In the genomic region with DNA sequence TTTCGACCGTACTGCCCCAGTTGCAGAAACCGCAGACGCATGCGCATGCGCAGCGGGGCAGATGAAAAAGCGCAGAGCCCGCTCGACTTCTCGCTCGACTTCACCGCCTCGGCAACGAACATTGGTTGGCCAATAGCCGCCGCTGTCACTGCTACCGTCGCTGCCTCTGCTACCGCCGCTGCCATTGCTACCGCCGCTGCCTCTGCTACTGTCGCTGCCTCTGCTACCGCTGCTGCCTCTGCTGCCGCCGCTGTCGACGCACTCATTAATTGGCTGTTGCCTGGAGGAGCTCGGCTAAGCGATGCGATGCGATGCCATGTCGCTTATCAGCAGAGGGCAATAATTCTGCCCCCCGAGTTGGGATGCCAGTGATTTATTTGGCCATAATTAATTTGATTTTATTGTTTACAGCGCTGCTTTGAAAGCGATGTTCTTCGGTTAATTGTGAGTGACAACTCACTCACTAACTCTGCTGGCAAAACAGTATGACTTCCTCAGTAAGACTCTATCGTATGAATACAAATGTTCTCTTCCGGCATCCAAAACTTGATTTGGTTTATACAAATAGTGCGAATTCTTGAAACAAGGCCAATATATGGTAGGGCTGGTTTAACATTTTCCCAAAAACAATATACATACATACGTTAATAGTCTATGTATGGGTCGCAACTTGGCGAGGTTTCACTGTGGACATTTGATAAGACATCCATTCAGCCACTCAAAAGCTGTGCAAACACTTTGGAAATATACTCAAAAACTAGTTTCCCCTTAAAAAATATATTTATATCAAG, we compare ENCODE assay signal across 1 fruit fly cellular context.
A peak's percentile ranks its signal among the peaks of the same experiment; 100 is the strongest.
TF ChIP-seq lines count a peak whose summit lies in the region.

No protein-coding gene starts in this region.

TF ChIP-seq in whole organism, embryonic, 481 proteins besides CTCF, POLR2A, EP300 and RAD21 (continued from another document and continues in another):
- TF ChIP-seq gem (tag; optimal IDR thresholded peaks at IDR 0.05; lab: Kevin White, UChicago) = peak; percentile 65
- no peak for TF ChIP-seq CG18764 (GFP tag; optimal IDR thresholded peaks at IDR 0.05; lab: Kevin White, UChicago)
- TF ChIP-seq eyg (GFP tag; optimal IDR thresholded peaks at IDR 0.05; lab: Kevin White, UChicago) = no peak
- TF ChIP-seq CG17912 (GFP tag; optimal IDR thresholded peaks at IDR 0.05; lab: Kevin White, UChicago) = no peak
- no peak for TF ChIP-seq ro (GFP tag; IDR thresholded peaks at IDR 0.05; lab: Robert Waterston, UW)
- TF ChIP-seq hth (optimal IDR thresholded peaks at IDR 0.05; lab: Kevin White, UChicago) = no peak
- TF ChIP-seq Blimp-1 (GFP tag; optimal IDR thresholded peaks at IDR 0.05; lab: Kevin White, UChicago) = no peak
- no peak for TF ChIP-seq CG13624 (GFP tag; optimal IDR thresholded peaks at IDR 0.05; lab: Kevin White, UChicago)
- no peak for TF ChIP-seq prd (optimal IDR thresholded peaks at IDR 0.05; lab: Kevin White, UChicago)
- TF ChIP-seq prd (GFP tag; IDR thresholded peaks at IDR 0.05; lab: Robert Waterston, UW) = 0 out of 3 replicates have a peak, but pooled peaks have one; percentile 16
- no peak for TF ChIP-seq oc (tag; optimal IDR thresholded peaks at IDR 0.05; lab: Kevin White, UChicago)
- no peak for TF ChIP-seq CG10979 (tag; optimal IDR thresholded peaks at IDR 0.05; lab: Kevin White, UChicago)
- peak; percentile 17 for TF ChIP-seq Ssrp (tag; optimal IDR thresholded peaks at IDR 0.05; lab: Kevin White, UChicago)
- TF ChIP-seq zfh1 (GFP tag; IDR thresholded peaks at IDR 0.05; lab: Robert Waterston, UW) = no peak
- TF ChIP-seq ttk (GFP tag; IDR thresholded peaks at IDR 0.05; lab: Robert Waterston, UW) = no peak
- no peak for TF ChIP-seq Hr39 (optimal IDR thresholded peaks at IDR 0.05; lab: Kevin White, UChicago)
- TF ChIP-seq CG7556 (GFP tag; optimal IDR thresholded peaks at IDR 0.05; lab: Kevin White, UChicago) = peak; percentile 20
- TF ChIP-seq CG8290 (GFP tag; optimal IDR thresholded peaks at IDR 0.05; lab: Kevin White, UChicago) = no peak
- TF ChIP-seq CG8290 (tag; optimal IDR thresholded peaks at IDR 0.05; lab: Kevin White, UChicago) = peak in 1 of 2 experiments; percentile 64
- TF ChIP-seq unc-4 (GFP tag; IDR thresholded peaks at IDR 0.05; lab: Robert Waterston, UW; ENCODE audit: partially characterized antibody) = no peak
- TF ChIP-seq wek (GFP tag; optimal IDR thresholded peaks at IDR 0.05; lab: Kevin White, UChicago) = no peak
- no peak for TF ChIP-seq CG10366 (GFP tag; IDR thresholded peaks at IDR 0.05; lab: Robert Waterston, UW)
- peak; percentile 87 for TF ChIP-seq Med (GFP tag; lab: Kevin White, UChicago)
- TF ChIP-seq zen2 (GFP tag; IDR thresholded peaks at IDR 0.05; lab: Robert Waterston, UW; ENCODE audit: partially characterized antibody) = no peak
- TF ChIP-seq Max (GFP tag; optimal IDR thresholded peaks at IDR 0.05; lab: Kevin White, UChicago) = no peak
- no peak for TF ChIP-seq Bteb2 (GFP tag; optimal IDR thresholded peaks at IDR 0.05; lab: Kevin White, UChicago)
- no peak for TF ChIP-seq kah (GFP tag; optimal IDR thresholded peaks at IDR 0.05; lab: Kevin White, UChicago)
- TF ChIP-seq chm (GFP tag; IDR thresholded peaks at IDR 0.05; lab: Robert Waterston, UW) = no peak
- no peak for TF ChIP-seq Optix (GFP tag; IDR thresholded peaks at IDR 0.05; lab: Robert Waterston, UW)
- no peak for TF ChIP-seq HmgD (GFP tag; optimal IDR thresholded peaks at IDR 0.05; lab: Kevin White, UChicago)
- no peak for TF ChIP-seq CG4617 (GFP tag; optimal IDR thresholded peaks at IDR 0.05; lab: Kevin White, UChicago; ENCODE audit: borderline replicate concordance)
- peak in 1 of 2 experiments; percentile 48 for TF ChIP-seq dpn (GFP tag; optimal IDR thresholded peaks at IDR 0.05; lab: Kevin White, UChicago)
- peak; percentile 24; the same call in 1 of the 2 replicates for TF ChIP-seq Xrp1 (GFP tag; IDR thresholded peaks at IDR 0.05; lab: Robert Waterston, UW)
- TF ChIP-seq CG17186 (GFP tag; optimal IDR thresholded peaks at IDR 0.05; lab: Kevin White, UChicago) = no peak
- no peak for TF ChIP-seq CG4328 (GFP tag; optimal IDR thresholded peaks at IDR 0.05; lab: Kevin White, UChicago)
- TF ChIP-seq CG3163 (GFP tag; optimal IDR thresholded peaks at IDR 0.05; lab: Kevin White, UChicago) = no peak
- no peak for TF ChIP-seq CG15514 (GFP tag; optimal IDR thresholded peaks at IDR 0.05; lab: Kevin White, UChicago)
- TF ChIP-seq CG10274 (GFP tag; optimal IDR thresholded peaks at IDR 0.05; lab: Kevin White, UChicago) = no peak
- no peak for TF ChIP-seq HLH54F (GFP tag; optimal IDR thresholded peaks at IDR 0.05; lab: Kevin White, UChicago)
- peak; percentile 56 for TF ChIP-seq CG1603 (tag; optimal IDR thresholded peaks at IDR 0.05; lab: Kevin White, UChicago)
- TF ChIP-seq CG31224 (GFP tag; IDR thresholded peaks at IDR 0.05; lab: Robert Waterston, UW) = no peak
- no peak for TF ChIP-seq en (GFP tag; optimal IDR thresholded peaks at IDR 0.05; lab: Kevin White, UChicago)
- no peak for TF ChIP-seq gcm2 (GFP tag; optimal IDR thresholded peaks at IDR 0.05; lab: Kevin White, UChicago)
- TF ChIP-seq CG34422 (GFP tag; IDR thresholded peaks at IDR 0.05; lab: Robert Waterston, UW) = no peak
- 0 out of 2 replicates have a peak, but pooled peaks have one; percentile 6 for TF ChIP-seq sob (GFP tag; IDR thresholded peaks at IDR 0.05; lab: Robert Waterston, UW)
- TF ChIP-seq Pdp1 (GFP tag; optimal IDR thresholded peaks at IDR 0.05; lab: Kevin White, UChicago) = no peak
- TF ChIP-seq trem (tag; optimal IDR thresholded peaks at IDR 0.05; lab: Kevin White, UChicago) = no peak
- no peak for TF ChIP-seq Asciz (GFP tag; optimal IDR thresholded peaks at IDR 0.05; lab: Kevin White, UChicago)
- TF ChIP-seq onecut (GFP tag; IDR thresholded peaks at IDR 0.05; lab: Robert Waterston, UW) = no peak
- no peak for TF ChIP-seq Lpt (GFP tag; optimal IDR thresholded peaks at IDR 0.05; lab: Kevin White, UChicago)
- TF ChIP-seq bbx (GFP tag; IDR thresholded peaks at IDR 0.05; lab: Robert Waterston, UW; ENCODE audit: partially characterized antibody) = 0 out of 2 replicates have a peak, but pooled peaks have one; percentile 40
- TF ChIP-seq CG1792 (GFP tag; optimal IDR thresholded peaks at IDR 0.05; lab: Kevin White, UChicago) = no peak
- TF ChIP-seq D19B (GFP tag; optimal IDR thresholded peaks at IDR 0.05; lab: Kevin White, UChicago) = no peak
- no peak for TF ChIP-seq trh (GFP tag; optimal IDR thresholded peaks at IDR 0.05; lab: Kevin White, UChicago)
- TF ChIP-seq CG30020 (tag; optimal IDR thresholded peaks at IDR 0.05; lab: Kevin White, UChicago) = no peak
- TF ChIP-seq CG12236 (GFP tag; optimal IDR thresholded peaks at IDR 0.05; lab: Kevin White, UChicago) = no peak
- peak; percentile 33 for TF ChIP-seq Oli (tag; optimal IDR thresholded peaks at IDR 0.05; lab: Kevin White, UChicago)
- no peak for TF ChIP-seq so (GFP tag; IDR thresholded peaks at IDR 0.05; lab: Robert Waterston, UW)
- TF ChIP-seq vfl (GFP tag; optimal IDR thresholded peaks at IDR 0.05; lab: Kevin White, UChicago) = no peak
- no peak for TF ChIP-seq CG43689 (GFP tag; IDR thresholded peaks at IDR 0.05; lab: Robert Waterston, UW)
- no peak for TF ChIP-seq CG33557 (GFP tag; optimal IDR thresholded peaks at IDR 0.05; lab: Kevin White, UChicago)
- TF ChIP-seq ato (GFP tag; IDR thresholded peaks at IDR 0.05; lab: Robert Waterston, UW; ENCODE audit: partially characterized antibody) = no peak
- TF ChIP-seq NK7.1 (GFP tag; optimal IDR thresholded peaks at IDR 0.05; lab: Kevin White, UChicago) = no peak
- no peak for TF ChIP-seq sima (GFP tag; optimal IDR thresholded peaks at IDR 0.05; lab: Kevin White, UChicago)
- no peak for TF ChIP-seq CG6813 (GFP tag; optimal IDR thresholded peaks at IDR 0.05; lab: Kevin White, UChicago)
- no peak for TF ChIP-seq Myb (GFP tag; optimal IDR thresholded peaks at IDR 0.05; lab: Kevin White, UChicago)
- TF ChIP-seq phol (tag; optimal IDR thresholded peaks at IDR 0.05; lab: Kevin White, UChicago) = peak; percentile 1
- no peak for TF ChIP-seq NFAT (GFP tag; IDR thresholded peaks at IDR 0.05; lab: Robert Waterston, UW)
- TF ChIP-seq CG11696 (GFP tag; IDR thresholded peaks at IDR 0.05; lab: Robert Waterston, UW) = no peak
- no peak for TF ChIP-seq vvl (GFP tag; IDR thresholded peaks at IDR 0.05; lab: Robert Waterston, UW)
- TF ChIP-seq Adf1 (GFP tag; IDR thresholded peaks at IDR 0.05; lab: Robert Waterston, UW) = peak; percentile 97
- TF ChIP-seq insv (GFP tag; optimal IDR thresholded peaks at IDR 0.05; lab: Kevin White, UChicago) = no peak
- TF ChIP-seq Dad (GFP tag; optimal IDR thresholded peaks at IDR 0.05; lab: Kevin White, UChicago) = no peak
- TF ChIP-seq CG2712 (tag; optimal IDR thresholded peaks at IDR 0.05; lab: Kevin White, UChicago) = peak; percentile 3
- TF ChIP-seq CG4282 (GFP tag; optimal IDR thresholded peaks at IDR 0.05; lab: Kevin White, UChicago) = no peak
- no peak for TF ChIP-seq CG12942 (GFP tag; optimal IDR thresholded peaks at IDR 0.05; lab: Kevin White, UChicago)
- no peak for TF ChIP-seq HLH4C (GFP tag; IDR thresholded peaks at IDR 0.05; lab: Robert Waterston, UW; ENCODE audit: partially characterized antibody)
- TF ChIP-seq pan (optimal IDR thresholded peaks at IDR 0.05; lab: Kevin White, UChicago) = no peak
- TF ChIP-seq pan (GFP tag; optimal IDR thresholded peaks at IDR 0.05 in 1 of 2, IDR thresholded peaks at IDR 0.05 in 1 of 2) = peak in 1 of 2 experiments; percentile 39
- TF ChIP-seq shn (GFP tag; optimal IDR thresholded peaks at IDR 0.05; lab: Kevin White, UChicago) = peak; percentile 3
- no peak for TF ChIP-seq ash1 (GFP tag; optimal IDR thresholded peaks at IDR 0.05; lab: Kevin White, UChicago)
- no peak for TF ChIP-seq da (GFP tag; optimal IDR thresholded peaks at IDR 0.05; lab: Kevin White, UChicago)
- TF ChIP-seq Fer1 (GFP tag; optimal IDR thresholded peaks at IDR 0.05; lab: Kevin White, UChicago) = peak; percentile 27
- no peak for TF ChIP-seq sqz (GFP tag; optimal IDR thresholded peaks at IDR 0.05; lab: Kevin White, UChicago)
- TF ChIP-seq H15 (GFP tag; IDR thresholded peaks at IDR 0.05; lab: Robert Waterston, UW) = no peak
- no peak for TF ChIP-seq gsb (GFP tag; IDR thresholded peaks at IDR 0.05; lab: Robert Waterston, UW)
- no peak for TF ChIP-seq dimm (GFP tag; IDR thresholded peaks at IDR 0.05; lab: Robert Waterston, UW)
- no peak for TF ChIP-seq pnt (GFP tag; optimal IDR thresholded peaks at IDR 0.05; lab: Kevin White, UChicago)
- TF ChIP-seq Fer3 (tag; optimal IDR thresholded peaks at IDR 0.05; lab: Kevin White, UChicago) = peak; percentile 28
- no peak for TF ChIP-seq pum (GFP tag; optimal IDR thresholded peaks at IDR 0.05; lab: Kevin White, UChicago)
- TF ChIP-seq CG13894 (tag; optimal IDR thresholded peaks at IDR 0.05; lab: Kevin White, UChicago) = no peak
- TF ChIP-seq HHEX (GFP tag; optimal IDR thresholded peaks at IDR 0.05; lab: Kevin White, UChicago) = no peak
- no peak for TF ChIP-seq CG16813 (GFP tag; IDR thresholded peaks at IDR 0.05; lab: Robert Waterston, UW; ENCODE audit: partially characterized antibody)
- no peak for TF ChIP-seq bigmax (GFP tag; optimal IDR thresholded peaks at IDR 0.05; lab: Kevin White, UChicago)
- no peak for TF ChIP-seq fru (optimal IDR thresholded peaks at IDR 0.05; lab: Kevin White, UChicago)
- no peak for TF ChIP-seq CG18476 (GFP tag; optimal IDR thresholded peaks at IDR 0.05; lab: Kevin White, UChicago)
- no peak for TF ChIP-seq CG11456 (GFP tag; IDR thresholded peaks at IDR 0.05; lab: Robert Waterston, UW)
- peak; percentile 50 for TF ChIP-seq CG18599 (GFP tag; optimal IDR thresholded peaks at IDR 0.05; lab: Kevin White, UChicago)
- no peak for TF ChIP-seq CG8281 (tag; optimal IDR thresholded peaks at IDR 0.05; lab: Kevin White, UChicago)
- no peak for TF ChIP-seq cad (GFP tag; optimal IDR thresholded peaks at IDR 0.05; lab: Kevin White, UChicago)
- no peak for TF ChIP-seq MTF-1 (GFP tag; optimal IDR thresholded peaks at IDR 0.05; lab: Kevin White, UChicago; ENCODE audit: borderline replicate concordance)
- no peak for TF ChIP-seq mld (GFP tag; IDR thresholded peaks at IDR 0.05; lab: Robert Waterston, UW; ENCODE audit: partially characterized antibody)
- TF ChIP-seq CG15479 (GFP tag; optimal IDR thresholded peaks at IDR 0.05; lab: Kevin White, UChicago) = no peak
- peak; percentile 21 for TF ChIP-seq ewg (GFP tag; optimal IDR thresholded peaks at IDR 0.05; lab: Kevin White, UChicago)
- no peak for TF ChIP-seq CG12744 (GFP tag; optimal IDR thresholded peaks at IDR 0.05; lab: Kevin White, UChicago)
- no peak for TF ChIP-seq maf-S (GFP tag; optimal IDR thresholded peaks at IDR 0.05; lab: Kevin White, UChicago)
- TF ChIP-seq NfI (GFP tag; optimal IDR thresholded peaks at IDR 0.05; lab: Kevin White, UChicago) = no peak
- no peak for TF ChIP-seq tx (GFP tag; optimal IDR thresholded peaks at IDR 0.05; lab: Kevin White, UChicago)
- no peak for TF ChIP-seq amos (GFP tag; IDR thresholded peaks at IDR 0.05; lab: Robert Waterston, UW; ENCODE audit: partially characterized antibody)
- TF ChIP-seq stwl (tag; optimal IDR thresholded peaks at IDR 0.05; lab: Kevin White, UChicago) = no peak
- TF ChIP-seq CG30431 (GFP tag; optimal IDR thresholded peaks at IDR 0.05; lab: Kevin White, UChicago) = no peak
- no peak for TF ChIP-seq CG3065 (GFP tag; optimal IDR thresholded peaks at IDR 0.05; lab: Kevin White, UChicago)
- TF ChIP-seq Poxn (GFP tag; IDR thresholded peaks at IDR 0.05; lab: Robert Waterston, UW) = no peak
- TF ChIP-seq B-H2 (GFP tag; optimal IDR thresholded peaks at IDR 0.05; lab: Kevin White, UChicago) = no peak
- TF ChIP-seq Mad (GFP tag; optimal IDR thresholded peaks at IDR 0.05; lab: Kevin White, UChicago) = no peak
- TF ChIP-seq usp (GFP tag; optimal IDR thresholded peaks at IDR 0.05; lab: Kevin White, UChicago) = no peak
- TF ChIP-seq grau (tag; optimal IDR thresholded peaks at IDR 0.05; lab: Kevin White, UChicago) = peak; percentile 89
- no peak for TF ChIP-seq CG6689 (GFP tag; IDR thresholded peaks at IDR 0.05; lab: Robert Waterston, UW)
- peak; percentile 20 for TF ChIP-seq CG12391 (tag; optimal IDR thresholded peaks at IDR 0.05; lab: Kevin White, UChicago)
- TF ChIP-seq Hr78 (GFP tag; optimal IDR thresholded peaks at IDR 0.05; lab: Kevin White, UChicago) = no peak
- TF ChIP-seq Stat92E (GFP tag; optimal IDR thresholded peaks at IDR 0.05; lab: Kevin White, UChicago) = no peak
- TF ChIP-seq CG10209 (GFP tag; optimal IDR thresholded peaks at IDR 0.05; lab: Kevin White, UChicago) = no peak
- TF ChIP-seq luna (GFP tag; optimal IDR thresholded peaks at IDR 0.05; lab: Kevin White, UChicago) = no peak
- no peak for TF ChIP-seq Hey (tag; optimal IDR thresholded peaks at IDR 0.05; lab: Kevin White, UChicago)
- TF ChIP-seq CG12104 (GFP tag; optimal IDR thresholded peaks at IDR 0.05; lab: Kevin White, UChicago) = no peak
- no peak for TF ChIP-seq CG17328 (GFP tag; IDR thresholded peaks at IDR 0.05; lab: Robert Waterston, UW)
- no peak for TF ChIP-seq slou (GFP tag; optimal IDR thresholded peaks at IDR 0.05; lab: Kevin White, UChicago)
